Worm (Caenorhabditis elegans) whole organism, L1 larva: ENCODE measurements around the gene C55B6.4.

Experiments used
- C16A3.4 ChIP-seq: fragments of 150-350 bp; optimal IDR thresholded peaks from 2 replicates; lab custom pipeline; 2014; ENCODE audit warnings: missing biosample characterization, missing genetic modification characterization
- C34B4.2 ChIP-seq: sonication (generic microtip); optimal IDR thresholded peaks from 2 replicates; lab custom pipeline; 2017; ENCODE audit warnings: mild to moderate bottlenecking, missing genetic modification characterization, missing compliant biosample characterization
- aly-2 ChIP-seq: fragments of 150-350 bp; optimal IDR thresholded peaks from 2 replicates; lab custom pipeline; 2014; ENCODE audit warnings: missing biosample characterization, missing genetic modification characterization
- ama-1 ChIP-seq: fragments of 150-350 bp; optimal IDR thresholded peaks from 2 replicates; lab custom pipeline; 2014
- blmp-1 ChIP-seq: fragments of 150-350 bp; optimal IDR thresholded peaks from 2 replicates; lab custom pipeline; 2014; ENCODE audit warnings: missing biosample characterization, missing genetic modification characterization
- ceh-82 ChIP-seq, 3 experiments: fragments of 150-350 bp in 1 of 3; sonication (generic microtip) in 2 of 3; optimal IDR thresholded peaks; 2 replicates each; lab custom pipeline; 2014 to 2017; ENCODE audit warnings: missing biosample characterization in 3 of 3, missing genetic modification characterization in 3 of 3
- ceh-88 ChIP-seq: fragments of 200-800 bp; sonication (Bioruptor generic); IDR thresholded peaks from 2 replicates; pipeline ENCODE4 v1.3.6; 2022; ENCODE audit warnings: missing genetic modification characterization, missing compliant biosample characterization
- ces-1 ChIP-seq: fragments of 150-350 bp; optimal IDR thresholded peaks from 2 replicates; lab custom pipeline; 2014; ENCODE audit warnings: missing biosample characterization, missing genetic modification reagents, missing genetic modification characterization
- dpl-1 ChIP-seq, 3 experiments: fragments of 150-350 bp in 2 of 3; sonication (generic microtip) in 1 of 3; optimal IDR thresholded peaks; 2 replicates each; lab custom pipeline; 2014 to 2017; ENCODE audit warnings: missing biosample characterization in 3 of 3, missing genetic modification characterization in 3 of 3, missing genetic modification reagents in 3 of 3
- dsc-1 ChIP-seq: sonication (generic microtip); optimal IDR thresholded peaks from 2 replicates; lab custom pipeline; 2016; ENCODE audit warnings: mild to moderate bottlenecking, missing genetic modification characterization, missing compliant biosample characterization
- efl-1 ChIP-seq, 4 experiments: fragments of 150-350 bp; optimal IDR thresholded peaks in 3 of 4; peaks in 1 of 4; 1 replicate in 1 of 4; 2 replicates in 3 of 4; lab custom pipeline; 2014; ENCODE audit warnings: missing biosample characterization in 2 of 4, missing genetic modification characterization in 2 of 4, missing genetic modification reagents in 2 of 4
- egl-27 ChIP-seq, 2 experiments: fragments of 150-350 bp in 1 of 2; sonication (generic microtip); optimal IDR thresholded peaks; 3 replicates each; lab custom pipeline; 2017 to 2018; ENCODE audit warnings: missing biosample characterization in 2 of 2, missing genetic modification characterization in 2 of 2, missing genetic modification reagents in 2 of 2
- elt-2 ChIP-seq: sonication (generic microtip); optimal IDR thresholded peaks from 2 replicates; lab custom pipeline; 2016; ENCODE audit warnings: missing genetic modification characterization, mild to moderate bottlenecking, inconsistent platforms, missing compliant biosample characterization, missing genetic modification reagents
- elt-3 ChIP-seq, 6 experiments: fragments of 150-350 bp in 1 of 6; sonication (generic microtip); optimal IDR thresholded peaks; 2 replicates each; lab custom pipeline; 2017 to 2018; ENCODE audit warnings: missing biosample characterization in 6 of 6, missing genetic modification characterization in 6 of 6, inconsistent platforms in 1 of 6
- fkh-10 ChIP-seq: sonication (generic microtip); optimal IDR thresholded peaks from 2 replicates; lab custom pipeline; 2017; ENCODE audit warnings: missing biosample characterization, missing genetic modification reagents, missing genetic modification characterization
- fos-1 ChIP-seq: fragments of 150-350 bp; optimal IDR thresholded peaks from 2 replicates; lab custom pipeline; 2014; ENCODE audit warnings: missing biosample characterization, missing genetic modification characterization
- grh-1 ChIP-seq: fragments of 200-800 bp; sonication (Bioruptor generic); IDR thresholded peaks from 2 replicates; pipeline ENCODE4 v1.3.6; 2022; ENCODE audit warnings: missing genetic modification reagents, missing genetic modification characterization, missing compliant biosample characterization
- jun-1 ChIP-seq: fragments of 150-350 bp; optimal IDR thresholded peaks from 2 replicates; lab custom pipeline; 2014; ENCODE audit warnings: missing biosample characterization, missing genetic modification reagents, missing genetic modification characterization
- lin-13 ChIP-seq: fragments of 150-350 bp; optimal IDR thresholded peaks from 2 replicates; lab custom pipeline; 2014; ENCODE audit warnings: missing biosample characterization, missing genetic modification reagents, missing genetic modification characterization
- lin-14 ChIP-seq: fragments of 200-800 bp; sonication (Bioruptor generic); optimal IDR thresholded peaks from 2 replicates; lab custom pipeline; 2018; ENCODE audit warnings: mild to moderate bottlenecking, missing genetic modification characterization, moderate library complexity, missing compliant biosample characterization
- lin-15B ChIP-seq: fragments of 150-350 bp; sonication (generic microtip); optimal IDR thresholded peaks from 3 replicates; lab custom pipeline; 2014; ENCODE audit warnings: missing biosample characterization, missing genetic modification characterization
- lin-35 ChIP-seq, 2 experiments: fragments of 150-350 bp; optimal IDR thresholded peaks; 2 replicates each; lab custom pipeline; 2014; ENCODE audit warnings: missing biosample characterization in 2 of 2, missing genetic modification characterization in 2 of 2, missing genetic modification reagents in 2 of 2
- lin-39 ChIP-seq: fragments of 150-350 bp; optimal IDR thresholded peaks from 2 replicates; lab custom pipeline; 2014; ENCODE audit warnings: missing biosample characterization, missing genetic modification reagents, missing genetic modification characterization
- lsy-2 ChIP-seq, 2 experiments: fragments of 150-350 bp; optimal IDR thresholded peaks; 2 replicates each; lab custom pipeline; 2014; ENCODE audit warnings: missing biosample characterization in 2 of 2, missing genetic modification characterization in 2 of 2
- mdl-1 ChIP-seq, 2 experiments: fragments of 150-350 bp; optimal IDR thresholded peaks; 2 replicates each; lab custom pipeline; 2014 to 2017; ENCODE audit warnings: missing biosample characterization in 2 of 2, missing genetic modification characterization in 2 of 2, inconsistent platforms in 1 of 2
- mef-2 ChIP-seq: fragments of 150-350 bp; optimal IDR thresholded peaks from 2 replicates; lab custom pipeline; 2014; ENCODE audit warnings: missing biosample characterization, missing genetic modification characterization
- mep-1 ChIP-seq: fragments of 150-350 bp; optimal IDR thresholded peaks from 2 replicates; lab custom pipeline; 2014; ENCODE audit warnings: missing biosample characterization, missing genetic modification characterization
- nhr-19 ChIP-seq: fragments of 200-800 bp; sonication (Bioruptor generic); conservative IDR thresholded peaks from 2 replicates; pipeline ENCODE4 v1.3.6; 2022; ENCODE audit warnings: missing genetic modification characterization, missing compliant biosample characterization
- nhr-20 ChIP-seq: sonication (generic microtip); optimal IDR thresholded peaks from 2 replicates; lab custom pipeline; 2016; ENCODE audit warnings: mild to moderate bottlenecking, missing genetic modification characterization, missing compliant biosample characterization
- nhr-28 ChIP-seq: fragments of 150-350 bp; optimal IDR thresholded peaks from 2 replicates; lab custom pipeline; 2014; ENCODE audit warnings: missing biosample characterization, missing genetic modification characterization
- nhr-47 ChIP-seq: sonication (generic microtip); optimal IDR thresholded peaks from 2 replicates; lab custom pipeline; 2016; ENCODE audit warnings: mild to moderate bottlenecking, missing genetic modification characterization, moderate library complexity, missing compliant biosample characterization
- nhr-71 ChIP-seq: sonication (generic microtip); optimal IDR thresholded peaks from 2 replicates; lab custom pipeline; 2016; ENCODE audit warnings: mild to moderate bottlenecking, missing genetic modification characterization, moderate library complexity, missing compliant biosample characterization
- nhr-77 ChIP-seq: fragments of 150-350 bp; optimal IDR thresholded peaks from 2 replicates; lab custom pipeline; 2014; ENCODE audit warnings: missing biosample characterization, missing genetic modification characterization
- nhr-85 ChIP-seq: sonication (generic microtip); peaks from one replicate; lab custom pipeline; 2016; ENCODE audit warnings: missing genetic modification characterization, inconsistent platforms, missing compliant biosample characterization
- nhr-90 ChIP-seq: sonication (generic microtip); optimal IDR thresholded peaks from 2 replicates; lab custom pipeline; 2016; ENCODE audit warnings: mild to moderate bottlenecking, missing genetic modification characterization, missing compliant biosample characterization; ENCODE audit not compliant: poor library complexity
- rnt-1 ChIP-seq: sonication (generic microtip); optimal IDR thresholded peaks from 2 replicates; lab custom pipeline; 2016; ENCODE audit warnings: mild to moderate bottlenecking, missing genetic modification characterization, moderate library complexity, missing compliant biosample characterization
- snpc-4 ChIP-seq: fragments of 150-350 bp; optimal IDR thresholded peaks from 2 replicates; lab custom pipeline; 2014; ENCODE audit warnings: missing biosample characterization, missing genetic modification characterization
- snu-23 ChIP-seq: sonication (generic microtip); optimal IDR thresholded peaks from 2 replicates; lab custom pipeline; 2016; ENCODE audit warnings: missing genetic modification characterization, missing compliant biosample characterization
- sptf-1 ChIP-seq: fragments of 150-350 bp; optimal IDR thresholded peaks from 2 replicates; lab custom pipeline; 2014; ENCODE audit warnings: missing biosample characterization, missing genetic modification characterization
- swsn-7 ChIP-seq: sonication (generic microtip); optimal IDR thresholded peaks from 2 replicates; lab custom pipeline; 2016; ENCODE audit warnings: missing genetic modification characterization, missing compliant biosample characterization
- tbx-2 ChIP-seq: sonication (generic microtip); optimal IDR thresholded peaks from 2 replicates; lab custom pipeline; 2016; ENCODE audit warnings: missing genetic modification characterization, missing compliant biosample characterization
- tlp-1 ChIP-seq: fragments of 150-350 bp; optimal IDR thresholded peaks from 2 replicates; lab custom pipeline; 2014; ENCODE audit warnings: missing biosample characterization, missing genetic modification characterization
- unc-30 ChIP-seq: sonication (generic microtip); optimal IDR thresholded peaks from 2 replicates; lab custom pipeline; 2017; ENCODE audit warnings: missing biosample characterization, missing genetic modification characterization
- unc-86 ChIP-seq: sonication (generic microtip); optimal IDR thresholded peaks from 2 replicates; lab custom pipeline; 2016; ENCODE audit warnings: missing genetic modification characterization, missing compliant biosample characterization
- xbp-1 ChIP-seq: sonication (generic microtip); optimal IDR thresholded peaks from 2 replicates; lab custom pipeline; 2016; ENCODE audit warnings: missing genetic modification characterization, missing compliant biosample characterization
- ztf-11 ChIP-seq, 2 experiments: sonication (generic microtip); optimal IDR thresholded peaks; 2 replicates each; lab custom pipeline; 2016 to 2017; ENCODE audit warnings: missing genetic modification characterization in 2 of 2, missing biosample characterization in 1 of 2, missing compliant biosample characterization in 1 of 2
- ztf-4 ChIP-seq: fragments of 150-350 bp; optimal IDR thresholded peaks from 2 replicates; lab custom pipeline; 2014; ENCODE audit warnings: missing biosample characterization, missing genetic modification characterization

The C55B6.4 gene

DNA sequence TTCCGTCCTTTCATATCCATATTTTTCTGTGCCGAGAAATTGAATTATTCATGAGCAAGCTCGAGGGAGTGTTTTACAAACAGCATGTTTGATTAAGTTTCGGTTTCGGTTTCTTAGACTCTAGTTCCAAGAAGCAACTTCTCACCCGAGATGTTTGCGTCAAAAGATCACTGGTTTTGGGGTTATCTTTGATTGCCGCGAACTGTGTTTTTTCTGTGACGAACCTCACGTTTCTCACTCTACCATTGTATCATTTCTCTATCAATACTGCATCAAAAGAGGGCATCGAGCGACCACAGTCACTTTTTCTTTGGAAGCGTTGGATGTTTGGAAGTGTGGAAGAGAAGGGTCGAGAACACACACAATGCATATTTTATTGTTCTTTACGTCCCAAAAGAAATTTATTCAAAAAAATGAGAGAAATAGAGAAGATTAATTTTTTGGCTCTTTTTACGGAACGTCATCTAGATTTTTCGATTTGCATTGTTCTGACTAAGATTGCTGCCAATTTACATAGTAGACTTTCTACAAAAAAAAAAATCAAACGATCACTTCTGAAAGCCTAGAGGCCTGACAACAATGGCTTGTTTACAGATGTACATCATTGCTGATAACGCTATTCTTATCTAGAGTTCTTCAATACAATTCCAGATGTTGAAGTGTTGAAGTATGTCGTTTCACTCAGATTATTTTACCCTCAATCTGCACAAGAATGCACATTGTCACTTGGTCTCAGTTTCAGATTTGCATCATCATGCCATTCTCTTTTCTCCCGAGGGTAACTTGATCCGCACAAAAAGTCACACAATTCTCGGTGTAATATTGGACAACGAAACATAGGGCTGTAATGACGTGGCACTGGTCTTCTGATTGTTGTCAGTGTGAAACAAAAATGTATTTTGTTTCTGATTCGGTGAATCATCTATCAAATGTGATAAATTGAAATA, 45.9 kb upstream of the C55B6.4 start (continued):
- peak in 1 of 2 experiments; percentile 1 for TF ChIP-seq lsy-2 (tag; optimal IDR thresholded peaks at IDR 0.05; lab: Kevin White, UChicago)
- no peak for TF ChIP-seq dsc-1 (tag; lab: Kevin White, UChicago)
- TF ChIP-seq lin-15B = no peak
- peak in 1 of 2 experiments; percentile 9 for TF ChIP-seq lin-35 (GFP tag; optimal IDR thresholded peaks at IDR 0.05; lab: Kevin White, UChicago)
- peak; percentile 12; the same call in 1 of the 2 replicates for TF ChIP-seq nhr-19 (GFP tag; lab: Robert Waterston, UW)
- no peak for TF ChIP-seq fkh-10 (GFP tag; lab: Kevin White, UChicago)
- TF ChIP-seq blmp-1 (tag; lab: Kevin White, UChicago) = peak; percentile 43
- no peak for TF ChIP-seq ztf-11 (tag; optimal IDR thresholded peaks at IDR 0.05; lab: Kevin White, UChicago)
- TF ChIP-seq nhr-28 (tag; lab: Kevin White, UChicago) = no peak
- no peak for TF ChIP-seq tlp-1 (tag; lab: Kevin White, UChicago)
- no peak for TF ChIP-seq fos-1
- no peak for TF ChIP-seq nhr-77
- peak; percentile 51 for TF ChIP-seq elt-2 (tag; lab: Kevin White, UChicago)

- TF ChIP-seq nhr-19 (GFP tag; lab: Robert Waterston, UW) (peak; percentile 18), nhr-77 (peak; percentile 29), nhr-85 (tag; lab: Kevin White, UChicago) (peak; percentile 70), ceh-82 (tag; optimal IDR thresholded peaks at IDR 0.05; lab: Kevin White, UChicago) (peak in 2 of 3 experiments; percentile 42), sptf-1 (tag; lab: Kevin White, UChicago) (no peak), mdl-1 (tag; optimal IDR thresholded peaks at IDR 0.05; lab: Kevin White, UChicago) (peak in 1 of 2 experiments; percentile 16), unc-86 (tag; lab: Kevin White, UChicago) (no peak), jun-1 (tag; lab: Kevin White, UChicago) (peak; percentile 26), aly-2 (tag; lab: Kevin White, UChicago) (no peak), ama-1 (lab: Kevin White, UChicago) (peak; percentile 4), egl-27 (tag; optimal IDR thresholded peaks at IDR 0.05; lab: Kevin White, UChicago) (no peak), fkh-10 (GFP tag; lab: Kevin White, UChicago) (no peak), ces-1 (GFP tag; lab: Kevin White, UChicago) (no peak), mep-1 (tag; lab: Kevin White, UChicago) (peak; percentile 43), dsc-1 (tag; lab: Kevin White, UChicago) (peak; percentile 48), snpc-4 (tag; lab: Kevin White, UChicago) (no peak), swsn-7 (tag; lab: Kevin White, UChicago) (peak; percentile 37), C34B4.2 (no peak), lin-13 (no peak), ceh-88 (GFP tag; lab: Robert Waterston, UW) (no peak), lin-14 (GFP tag; lab: Kevin White, UChicago) (peak; percentile 83), elt-3 (tag; optimal IDR thresholded peaks at IDR 0.05; lab: Kevin White, UChicago) (no peak), efl-1 (optimal IDR thresholded peaks at IDR 0.05; lab: Kevin White, UChicago) (peak in 1 of 2 experiments; percentile 13), efl-1 (GFP tag; optimal IDR thresholded peaks at IDR 0.05 in 1 of 2; lab: Kevin White, UChicago) (no peak), nhr-20 (tag; lab: Kevin White, UChicago) (peak; percentile 32), mef-2 (tag; lab: Kevin White, UChicago) (no peak), unc-30 (no peak), snu-23 (peak; percentile 53), lsy-2 (tag; optimal IDR thresholded peaks at IDR 0.05; lab: Kevin White, UChicago) (peak in 1 of 2 experiments; percentile 26), dpl-1 (GFP tag; optimal IDR thresholded peaks at IDR 0.05; lab: Kevin White, UChicago) (peak in 1 of 3 experiments; percentile 5), lin-35 (GFP tag; optimal IDR thresholded peaks at IDR 0.05; lab: Kevin White, UChicago) (peak in 1 of 2 experiments; percentile 3), xbp-1 (tag; lab: Kevin White, UChicago) (peak; percentile 18), nhr-47 (peak; percentile 7), C16A3.4 (tag; lab: Kevin White, UChicago) (peak; percentile 33), lin-39 (tag; lab: Kevin White, UChicago) (no peak), tbx-2 (tag; lab: Kevin White, UChicago) (no peak), rnt-1 (tag; lab: Kevin White, UChicago) (peak; percentile 16), nhr-71 (tag; lab: Kevin White, UChicago) (peak; percentile 53), grh-1 (no peak), nhr-90 (peak; percentile 11), ztf-4 (no peak)
Observed at ce11 chrX:7232158-7232822, 44.8 kb upstream of the C55B6.4 start.
